Fruit fly (Drosophila melanogaster): Measurements from ENCODE around the gene CG44195.

The CG44195 gene

dm6 chr3L:7726285-7726684, 30.8 kb upstream of the CG44195 start, which contains the start of gene CG7457 (continued):
- peak; percentile 28 for TF ChIP-seq Lhr (GFP tag; optimal IDR thresholded peaks at IDR 0.05)
- TF ChIP-seq ssp (GFP tag; IDR thresholded peaks at IDR 0.05) = no peak
- no peak for TF ChIP-seq CG30431 (GFP tag; optimal IDR thresholded peaks at IDR 0.05)

dm6 chr3L:7721527-7721926, 26.1 kb upstream of the CG44195 start:
- peak; percentile 91 for TF ChIP-seq exex (tag; optimal IDR thresholded peaks at IDR 0.05)
- TF ChIP-seq bowl (GFP tag; IDR thresholded peaks at IDR 0.05) = no peak
- no peak for TF ChIP-seq CG17568 (GFP tag; optimal IDR thresholded peaks at IDR 0.05)
- TF ChIP-seq bbx (GFP tag; IDR thresholded peaks at IDR 0.05; ENCODE audit: partially characterized antibody) = no peak
- TF ChIP-seq HLH4C (GFP tag; IDR thresholded peaks at IDR 0.05; ENCODE audit: partially characterized antibody) = no peak
- TF ChIP-seq Lpt (GFP tag; optimal IDR thresholded peaks at IDR 0.05) = no peak
- no peak for TF ChIP-seq CG4424 (GFP tag; optimal IDR thresholded peaks at IDR 0.05)
- TF ChIP-seq crol (GFP tag; IDR thresholded peaks at IDR 0.05) = no peak
- TF ChIP-seq CG7271 (tag; optimal IDR thresholded peaks at IDR 0.05) = no peak
- no peak for TF ChIP-seq dpn (GFP tag; optimal IDR thresholded peaks at IDR 0.05)
- TF ChIP-seq rib (GFP tag; IDR thresholded peaks at IDR 0.05) = peak; percentile 52; the same call in 1 of the 2 replicates
- no peak for TF ChIP-seq Sry-δ (GFP tag; optimal IDR thresholded peaks at IDR 0.05)
- no peak for TF ChIP-seq hbn (GFP tag; IDR thresholded peaks at IDR 0.05; ENCODE audit: partially characterized antibody)
- peak; percentile 85 for TF ChIP-seq GATAe (GFP tag; conservative IDR thresholded peaks at IDR 0.05)
- no peak for TF ChIP-seq CG8290 (GFP tag; optimal IDR thresholded peaks at IDR 0.05)
- TF ChIP-seq CG8290 (tag; optimal IDR thresholded peaks at IDR 0.05) = peak in 1 of 2 experiments; percentile 13
- TF ChIP-seq twi (tag; optimal IDR thresholded peaks at IDR 0.05) = no peak
- TF ChIP-seq sob (GFP tag; IDR thresholded peaks at IDR 0.05) = no peak
- no peak for TF ChIP-seq CG7786 (GFP tag; optimal IDR thresholded peaks at IDR 0.05)
- TF ChIP-seq grau (tag; optimal IDR thresholded peaks at IDR 0.05) = no peak
- TF ChIP-seq Scr (GFP tag; IDR thresholded peaks at IDR 0.05; ENCODE audit: partially characterized antibody) = no peak
- no peak for TF ChIP-seq ham (GFP tag; IDR thresholded peaks at IDR 0.05)
- TF ChIP-seq CG1603 (tag; optimal IDR thresholded peaks at IDR 0.05) = no peak
- peak; percentile 99 for TF ChIP-seq sug (tag; optimal IDR thresholded peaks at IDR 0.05)
- TF ChIP-seq sens (GFP tag) = no peak
- no peak for TF ChIP-seq CG7372 (GFP tag; IDR thresholded peaks at IDR 0.05)
- TF ChIP-seq Vsx1 (GFP tag; optimal IDR thresholded peaks at IDR 0.05) = no peak
- peak; percentile 70 for TF ChIP-seq CG34376 (GFP tag; optimal IDR thresholded peaks at IDR 0.05)
- TF ChIP-seq Meics (GFP tag; optimal IDR thresholded peaks at IDR 0.05) = no peak
- TF ChIP-seq CG16779 (GFP tag; IDR thresholded peaks at IDR 0.05) = no peak
- TF ChIP-seq mirr (GFP tag; optimal IDR thresholded peaks at IDR 0.05) = peak; percentile 85
- no peak for TF ChIP-seq chinmo (GFP tag; IDR thresholded peaks at IDR 0.05; ENCODE audit: partially characterized antibody)
- TF ChIP-seq CG12104 (GFP tag; optimal IDR thresholded peaks at IDR 0.05) = no peak
- no peak for TF ChIP-seq pnt (GFP tag; optimal IDR thresholded peaks at IDR 0.05)
- no peak for TF ChIP-seq CG2116 (GFP tag; optimal IDR thresholded peaks at IDR 0.05)
- TF ChIP-seq CG8359 (GFP tag; optimal IDR thresholded peaks at IDR 0.05; ENCODE audit: borderline replicate concordance) = no peak
- no peak for TF ChIP-seq CG11093 (GFP tag; IDR thresholded peaks at IDR 0.05)
- no peak for TF ChIP-seq CG7928 (GFP tag; optimal IDR thresholded peaks at IDR 0.05)
- no peak for TF ChIP-seq sna (GFP tag; IDR thresholded peaks at IDR 0.05; ENCODE audit: partially characterized antibody)
- TF ChIP-seq Chrac-16 (GFP tag; optimal IDR thresholded peaks at IDR 0.05) = no peak
- TF ChIP-seq dati (GFP tag; IDR thresholded peaks at IDR 0.05) = no peak
- TF ChIP-seq fd96Cb (tag; optimal IDR thresholded peaks at IDR 0.05) = no peak
- TF ChIP-seq MBD-R2 (GFP tag; IDR thresholded peaks at IDR 0.05) = no peak
- TF ChIP-seq sim (GFP tag; IDR thresholded peaks at IDR 0.05) = no peak
- no peak for TF ChIP-seq stc (GFP tag; IDR thresholded peaks at IDR 0.05)
- TF ChIP-seq otp (GFP tag; IDR thresholded peaks at IDR 0.05) = no peak
- no peak for TF ChIP-seq CG13775 (GFP tag; optimal IDR thresholded peaks at IDR 0.05)
- no peak for TF ChIP-seq CG34422 (GFP tag; IDR thresholded peaks at IDR 0.05)
